Worm (Caenorhabditis elegans): ENCODE results near the gene Y53F4B.18.

The Y53F4B.18 gene

DNA sequence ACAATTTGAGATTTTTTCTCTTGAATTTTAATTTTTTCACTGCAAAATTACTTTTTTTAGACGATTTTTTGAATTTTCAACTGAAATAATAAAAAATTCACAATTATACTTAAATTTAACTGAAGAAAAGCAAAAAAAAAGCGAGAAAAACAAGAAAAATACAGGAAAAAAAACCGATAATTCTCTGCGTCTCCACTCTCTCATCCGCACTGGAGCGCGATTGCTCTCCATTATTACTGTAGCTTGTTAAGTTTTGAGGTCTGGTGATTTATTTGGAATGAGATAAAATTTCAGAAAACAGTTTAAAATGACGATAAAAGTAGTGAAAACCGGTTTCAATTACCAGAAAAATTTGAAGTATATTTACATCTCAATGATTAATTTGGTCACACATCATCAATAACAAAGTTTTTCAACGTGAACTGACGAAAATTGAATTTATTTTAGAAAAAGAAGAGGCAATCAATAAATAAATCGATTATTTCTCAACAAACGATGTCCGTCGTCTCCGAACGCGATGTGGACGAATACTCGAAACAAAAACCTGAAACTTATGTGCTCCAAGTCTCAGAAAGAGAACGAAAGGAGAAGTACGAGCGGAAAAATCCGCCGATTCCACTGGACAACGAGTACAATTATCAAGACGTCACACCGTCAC, 5.4 kb upstream of the Y53F4B.18 start, which contains the start of gene Y53F4B.19 (continued):
- no peak for TF ChIP-seq hrde-1 (tag; optimal IDR thresholded peaks at IDR 0.05; ENCODE audit: borderline replicate concordance)
- TF ChIP-seq efl-1 (GFP tag; optimal IDR thresholded peaks at IDR 0.05) = peak; percentile 71
- TF ChIP-seq B0336.3 (GFP tag; IDR thresholded peaks at IDR 0.05) = no peak
- no peak for TF ChIP-seq nhr-90 (tag; optimal IDR thresholded peaks at IDR 0.05)
- TF ChIP-seq gei-17 (GFP tag; optimal IDR thresholded peaks at IDR 0.05) = no peak
- peak; percentile 97 for TF ChIP-seq madf-8 (GFP tag; conservative IDR thresholded peaks at IDR 0.05)
- peak; percentile 92 for TF ChIP-seq D2030.7 (GFP tag; IDR thresholded peaks at IDR 0.05)
- no peak for TF ChIP-seq lin-35 (GFP tag; optimal IDR thresholded peaks at IDR 0.05)
- no peak for TF ChIP-seq attf-5 (GFP tag; optimal IDR thresholded peaks at IDR 0.05)
- TF ChIP-seq die-1 (tag; optimal IDR thresholded peaks at IDR 0.05) = no peak
- no peak for TF ChIP-seq sea-2 (GFP tag; IDR thresholded peaks at IDR 0.05)
- no peak for TF ChIP-seq mel-28 (tag; optimal IDR thresholded peaks at IDR 0.05; ENCODE audit: borderline replicate concordance)
- no peak for TF ChIP-seq ama-1 (optimal IDR thresholded peaks at IDR 0.05)
- no peak for TF ChIP-seq ama-1 (GFP tag; optimal IDR thresholded peaks at IDR 0.05)
- no peak for TF ChIP-seq cebp-1 (GFP tag; IDR thresholded peaks at IDR 0.05)
- no peak for TF ChIP-seq cebp-1 (tag; optimal IDR thresholded peaks at IDR 0.05)
- no peak for TF ChIP-seq tlf-1 (GFP tag; optimal IDR thresholded peaks at IDR 0.05)
- TF ChIP-seq Y56A3A.18 (GFP tag; IDR thresholded peaks at IDR 0.05) = no peak
- TF ChIP-seq nfya-2 (GFP tag; IDR thresholded peaks at IDR 0.05) = no peak
- no peak for TF ChIP-seq ceh-79 (tag; optimal IDR thresholded peaks at IDR 0.05)
- TF ChIP-seq hmg-20 (GFP tag; IDR thresholded peaks at IDR 0.05) = no peak
- no peak for TF ChIP-seq madf-10 (tag; optimal IDR thresholded peaks at IDR 0.05)
- no peak for TF ChIP-seq nhr-27 (tag; optimal IDR thresholded peaks at IDR 0.05)
- no peak for TF ChIP-seq lin-26 (GFP tag; IDR thresholded peaks at IDR 0.05)
- no peak for TF ChIP-seq ceh-100 (GFP tag; IDR thresholded peaks at IDR 0.05)
- no peak for TF ChIP-seq T26A5.8 (tag; optimal IDR thresholded peaks at IDR 0.05)
- TF ChIP-seq egrh-3 (GFP tag; IDR thresholded peaks at IDR 0.05) = no peak
- no peak for TF ChIP-seq chd-7 (tag; optimal IDR thresholded peaks at IDR 0.05)
- no peak for TF ChIP-seq unc-130 (GFP tag; optimal IDR thresholded peaks at IDR 0.05)
- TF ChIP-seq dox-1 (GFP tag; IDR thresholded peaks at IDR 0.05) = no peak
- TF ChIP-seq ztf-3 (GFP tag; optimal IDR thresholded peaks at IDR 0.05) = no peak
- no peak for TF ChIP-seq egl-44 (GFP tag; IDR thresholded peaks at IDR 0.05)
- no peak for TF ChIP-seq let-607 (tag; optimal IDR thresholded peaks at IDR 0.05)
- no peak for TF ChIP-seq hmg-1.2 (GFP tag; IDR thresholded peaks at IDR 0.05)
- TF ChIP-seq snpc-1.3 (tag; optimal IDR thresholded peaks at IDR 0.05; ENCODE audit: insufficient read depth) = peak; percentile 69
- TF ChIP-seq hsf-1 (GFP tag; IDR thresholded peaks at IDR 0.05) = no peak
- TF ChIP-seq F22D6.2 (tag; optimal IDR thresholded peaks at IDR 0.05) = no peak
- TF ChIP-seq B0019.2 (GFP tag; conservative IDR thresholded peaks at IDR 0.05) = 0 out of 2 replicates have a peak, but pooled peaks have one; percentile 39
- TF ChIP-seq snpc-1.1 (tag; optimal IDR thresholded peaks at IDR 0.05; ENCODE audit: insufficient read depth) = peak; percentile 74
- TF ChIP-seq dpff-1 (tag; optimal IDR thresholded peaks at IDR 0.05) = no peak
- no peak for TF ChIP-seq ceh-58 (GFP tag; IDR thresholded peaks at IDR 0.05)
- TF ChIP-seq F23B12.7 (tag; optimal IDR thresholded peaks at IDR 0.05; ENCODE audit: insufficient read depth) = peak; percentile 47
- TF ChIP-seq B0035.1 (tag; optimal IDR thresholded peaks at IDR 0.05) = no peak
- no peak for TF ChIP-seq lag-1 (GFP tag; IDR thresholded peaks at IDR 0.05)
- no peak for TF ChIP-seq Y53F4B.3 (GFP tag; IDR thresholded peaks at IDR 0.05)
- no peak for TF ChIP-seq B0261.1 (tag; optimal IDR thresholded peaks at IDR 0.05)
- no peak for TF ChIP-seq K11D2.4 (GFP tag; IDR thresholded peaks at IDR 0.05)
- TF ChIP-seq F55B11.4 (tag; optimal IDR thresholded peaks at IDR 0.05; ENCODE audit: borderline replicate concordance, insufficient read depth) = no peak
